Fruit fly (Drosophila melanogaster) whole organism, prepupa: ENCODE results near the gene Taf10b.

Experiments used
- Blimp-1 ChIP-seq: fragments of 200-800 bp; sonication (Bioruptor generic); optimal IDR thresholded peaks from 3 replicates; lab custom pipeline; 2017; ENCODE audit warnings: missing biosample characterization, missing genetic modification characterization, mild to moderate bottlenecking, moderate library complexity, missing genetic modification reagents
- CG11902 ChIP-seq: fragments of 200-800 bp; sonication (Bioruptor generic); optimal IDR thresholded peaks from 3 replicates; lab custom pipeline; 2016; ENCODE audit warnings: missing biosample characterization, missing genetic modification characterization
- CG1621 ChIP-seq: fragments of 200-800 bp; sonication (Bioruptor generic); optimal IDR thresholded peaks from 3 replicates; lab custom pipeline; 2018; ENCODE audit warnings: missing biosample characterization, mild to moderate bottlenecking, missing genetic modification characterization
- CG31627 ChIP-seq: fragments of 200-800 bp; sonication (Bioruptor generic); optimal IDR thresholded peaks from 3 replicates; lab custom pipeline; 2016; ENCODE audit warnings: missing biosample characterization, missing genetic modification characterization
- CG6854 ChIP-seq: fragments of 200-800 bp; sonication (Bioruptor generic); optimal IDR thresholded peaks from 2 replicates; lab custom pipeline; 2017; ENCODE audit warnings: missing biosample characterization, mild to moderate bottlenecking, missing genetic modification characterization
- CG8632 ChIP-seq: fragments of 200-800 bp; sonication (Bioruptor generic); optimal IDR thresholded peaks from 3 replicates; lab custom pipeline; 2016; ENCODE audit warnings: missing biosample characterization, missing genetic modification characterization
- Lpt ChIP-seq: fragments of 200-800 bp; sonication (Bioruptor generic); optimal IDR thresholded peaks from 3 replicates; lab custom pipeline; 2016; ENCODE audit warnings: missing biosample characterization, missing genetic modification characterization
- OdsH ChIP-seq: fragments of 200-800 bp; sonication (Bioruptor generic); optimal IDR thresholded peaks from 3 replicates; lab custom pipeline; 2016; ENCODE audit warnings: missing biosample characterization, missing genetic modification characterization
- Smox ChIP-seq: fragments of 200-800 bp; sonication (Bioruptor generic); optimal IDR thresholded peaks from 3 replicates; lab custom pipeline; 2016; ENCODE audit warnings: missing biosample characterization, missing genetic modification characterization
- spab ChIP-seq: fragments of 200-800 bp; sonication (Bioruptor generic); optimal IDR thresholded peaks from 2 replicates; lab custom pipeline; 2017; ENCODE audit warnings: missing biosample characterization, mild to moderate bottlenecking, missing genetic modification characterization, missing genetic modification reagents
- svp ChIP-seq: fragments of 200-800 bp; sonication (Bioruptor generic); peaks from one replicate; lab custom pipeline; 2016; ENCODE audit warnings: missing biosample characterization, missing genetic modification characterization

dm6 chr2L:2735539-2735938, 32.1 kb downstream of the Taf10b start:
- TF ChIP-seq spab = no peak
- TF ChIP-seq CG31627 (GFP tag; lab: Kevin White, UChicago) = no peak
- TF ChIP-seq Blimp-1 = no peak
- TF ChIP-seq Lpt (GFP tag; lab: Kevin White, UChicago) = no peak
- TF ChIP-seq CG6854 (GFP tag; lab: Kevin White, UChicago) = no peak
- TF ChIP-seq CG11902 = no peak
- no peak for TF ChIP-seq CG8632
- no peak for TF ChIP-seq Smox
- TF ChIP-seq svp = no peak
- no peak for TF ChIP-seq OdsH (GFP tag; lab: Kevin White, UChicago)
- TF ChIP-seq CG1621 (tag; lab: Kevin White, UChicago) = no peak
